Fruit fly (Drosophila melanogaster) whole organism, embryonic: ENCODE measurements around the gene CG33111.

Experiments used
- Adf1 ChIP-seq: fragments of 200-800 bp; sonication (Bioruptor generic); IDR thresholded peaks from 2 replicates; pipeline ENCODE4 v1.3.6; 2022; ENCODE audit warnings: missing biosample characterization, missing genetic modification characterization
- CG10431 ChIP-seq: fragments of 200-800 bp; sonication (Bioruptor generic); optimal IDR thresholded peaks from 3 replicates; lab custom pipeline; 2018; ENCODE audit warnings: missing biosample characterization, mild to moderate bottlenecking, missing genetic modification characterization
- CG11723 ChIP-seq: fragments of 200-800 bp; sonication (Bioruptor generic); optimal IDR thresholded peaks from 2 replicates; lab custom pipeline; 2017; ENCODE audit warnings: missing biosample characterization, mild to moderate bottlenecking, missing genetic modification characterization
- CG12942 ChIP-seq: fragments of 200-800 bp; sonication (Bioruptor generic); optimal IDR thresholded peaks from 3 replicates; lab custom pipeline; 2016; ENCODE audit warnings: missing biosample characterization, missing genetic modification characterization
- CG1602 ChIP-seq: fragments of 200-800 bp; sonication (Bioruptor generic); optimal IDR thresholded peaks from 3 replicates; lab custom pipeline; 2016; ENCODE audit warnings: missing biosample characterization, missing genetic modification characterization
- CG17328 ChIP-seq: fragments of 200-800 bp; sonication (Bioruptor generic); IDR thresholded peaks from 2 replicates; pipeline ENCODE4 v1.3.6; 2022; ENCODE audit warnings: missing biosample characterization, missing genetic modification characterization
- CG30020 ChIP-seq: fragments of 200-800 bp; optimal IDR thresholded peaks from 2 replicates; lab custom pipeline; 2019; ENCODE audit warnings: missing biosample characterization, mild to moderate bottlenecking, missing genetic modification characterization, moderate library complexity
- CG30431 ChIP-seq: fragments of 200-800 bp; sonication (Bioruptor generic); optimal IDR thresholded peaks from 2 replicates; lab custom pipeline; 2017; ENCODE audit warnings: missing biosample characterization, missing genetic modification characterization
- CG31224 ChIP-seq: fragments of 200-800 bp; sonication (Bioruptor generic); IDR thresholded peaks from 2 replicates; pipeline ENCODE4 v1.3.6; 2022; ENCODE audit warnings: missing biosample characterization, missing genetic modification characterization
- CG31365 ChIP-seq: fragments of 200-800 bp; sonication (Bioruptor generic); optimal IDR thresholded peaks from 2 replicates; lab custom pipeline; 2018; ENCODE audit warnings: missing biosample characterization, mild to moderate bottlenecking, missing genetic modification characterization
- CG4360 ChIP-seq: fragments of 200-800 bp; sonication (Bioruptor generic); IDR thresholded peaks from 2 replicates; pipeline ENCODE4 v1.3.6; 2022; ENCODE audit warnings: missing biosample characterization, missing genetic modification characterization
- CG7271 ChIP-seq: fragments of 200-800 bp; sonication (Bioruptor generic); optimal IDR thresholded peaks from 2 replicates; lab custom pipeline; 2018; ENCODE audit warnings: missing biosample characterization, mild to moderate bottlenecking, missing genetic modification characterization, moderate library complexity
- CG7786 ChIP-seq: fragments of 200-800 bp; sonication (Bioruptor generic); optimal IDR thresholded peaks from 2 replicates; lab custom pipeline; 2016; ENCODE audit warnings: missing biosample characterization, missing genetic modification characterization
- CG8281 ChIP-seq: fragments of 200-800 bp; sonication (Bioruptor generic); optimal IDR thresholded peaks from 2 replicates; lab custom pipeline; 2018; ENCODE audit warnings: missing biosample characterization, mild to moderate bottlenecking, missing genetic modification characterization, moderate library complexity
- CG8944 ChIP-seq: fragments of 200-800 bp; sonication (Bioruptor generic); optimal IDR thresholded peaks from 3 replicates; lab custom pipeline; 2016; ENCODE audit warnings: missing biosample characterization, missing genetic modification characterization
- CG9727 ChIP-seq: fragments of 200-800 bp; sonication (Bioruptor generic); optimal IDR thresholded peaks from 3 replicates; lab custom pipeline; 2017; ENCODE audit warnings: missing biosample characterization, mild to moderate bottlenecking, missing genetic modification characterization
- CG9817 ChIP-seq: fragments of 200-800 bp; sonication (Bioruptor generic); optimal IDR thresholded peaks from 2 replicates; lab custom pipeline; 2018; ENCODE audit warnings: missing biosample characterization, mild to moderate bottlenecking, missing genetic modification characterization, moderate library complexity
- Camta ChIP-seq: fragments of 200-800 bp; sonication (Bioruptor generic); optimal IDR thresholded peaks from 2 replicates; lab custom pipeline; 2016; ENCODE audit warnings: missing biosample characterization, missing genetic modification characterization
- ERR ChIP-seq: fragments of 200-800 bp; sonication (Bioruptor generic); optimal IDR thresholded peaks from 2 replicates; lab custom pipeline; 2016; ENCODE audit warnings: missing biosample characterization, missing genetic modification characterization
- Hmr ChIP-seq: fragments of 200-800 bp; sonication (Bioruptor generic); optimal IDR thresholded peaks from 3 replicates; lab custom pipeline; 2017; ENCODE audit warnings: mild to moderate bottlenecking, missing biosample characterization, missing genetic modification reagents, missing genetic modification characterization
- Hmx ChIP-seq: fragments of 200-800 bp; sonication (Bioruptor generic); optimal IDR thresholded peaks from 2 replicates; lab custom pipeline; 2016; ENCODE audit warnings: missing biosample characterization, missing genetic modification characterization
- Hr3 ChIP-seq: fragments of 200-800 bp; sonication (Bioruptor generic); optimal IDR thresholded peaks from 3 replicates; lab custom pipeline; 2016; ENCODE audit warnings: missing biosample characterization, missing genetic modification characterization
- Kr ChIP-seq: fragments of 200-800 bp; sonication (Bioruptor generic); optimal IDR thresholded peaks from 2 replicates; lab custom pipeline; 2017; ENCODE audit warnings: missing biosample characterization, mild to moderate bottlenecking, missing genetic modification characterization
- MESR4 ChIP-seq: fragments of 200-800 bp; sonication (Bioruptor generic); optimal IDR thresholded peaks from 2 replicates; lab custom pipeline; 2018; ENCODE audit warnings: missing biosample characterization, mild to moderate bottlenecking, missing genetic modification characterization, moderate library complexity
- Mad ChIP-seq: fragments of 200-800 bp; sonication (Bioruptor generic); optimal IDR thresholded peaks from 2 replicates; lab custom pipeline; 2016; ENCODE audit warnings: missing biosample characterization, missing genetic modification characterization
- Nf-YC ChIP-seq: fragments of 200-800 bp; optimal IDR thresholded peaks from 3 replicates; lab custom pipeline; 2019; ENCODE audit warnings: missing biosample characterization, mild to moderate bottlenecking, missing genetic modification characterization, moderate library complexity
- Oli ChIP-seq: fragments of 200-800 bp; sonication (Bioruptor generic); optimal IDR thresholded peaks from 2 replicates; lab custom pipeline; 2018; ENCODE audit warnings: missing biosample characterization, mild to moderate bottlenecking, missing genetic modification characterization, moderate library complexity
- Ptx1 ChIP-seq: fragments of 200-800 bp; sonication (Bioruptor generic); IDR thresholded peaks from 2 replicates; pipeline ENCODE4 v1.3.6; 2022; ENCODE audit warnings: missing biosample characterization, missing genetic modification characterization
- abd-A ChIP-seq: fragments of 200-800 bp; sonication (Bioruptor generic); optimal IDR thresholded peaks from 3 replicates; lab custom pipeline; 2019; ENCODE audit warnings: missing biosample characterization, mild to moderate bottlenecking, missing genetic modification characterization, moderate library complexity
- bab2 ChIP-seq: fragments of 200-800 bp; sonication (Bioruptor generic); optimal IDR thresholded peaks from 2 replicates; lab custom pipeline; 2016; ENCODE audit warnings: missing biosample characterization, missing genetic modification characterization
- dmrt11E ChIP-seq: fragments of 200-800 bp; sonication (Bioruptor generic); optimal IDR thresholded peaks from 3 replicates; lab custom pipeline; 2018; ENCODE audit warnings: missing biosample characterization, mild to moderate bottlenecking, missing genetic modification characterization, moderate library complexity
- eve ChIP-seq, 2 experiments: fragments of >200 bp; optimal IDR thresholded peaks; 2 replicates each; lab custom pipeline; 2017; ENCODE audit warnings: missing biosample characterization in 2 of 2, missing genetic modification characterization in 2 of 2
- fru ChIP-seq: fragments of >200 bp; optimal IDR thresholded peaks from 2 replicates; lab custom pipeline; 2017
- ham ChIP-seq: fragments of 200-800 bp; sonication (Bioruptor generic); IDR thresholded peaks from 2 replicates; pipeline ENCODE4 v1.3.6; 2022; ENCODE audit warnings: missing biosample characterization, missing genetic modification characterization
- hb ChIP-seq: fragments of 200-800 bp; sonication (Bioruptor generic); IDR thresholded peaks from 3 replicates; pipeline ENCODE4 v1.3.6; 2022; ENCODE audit warnings: missing biosample characterization, missing genetic modification characterization; ENCODE audit not compliant: partially characterized antibody
- her ChIP-seq: fragments of 200-800 bp; sonication (Bioruptor generic); optimal IDR thresholded peaks from 2 replicates; lab custom pipeline; 2016; ENCODE audit warnings: missing biosample characterization, missing genetic modification characterization
- insv ChIP-seq, 2 experiments: fragments of 200-800 bp; sonication (Bioruptor generic); optimal IDR thresholded peaks; 3 replicates each; lab custom pipeline; 2016 to 2018; ENCODE audit warnings: missing biosample characterization in 2 of 2, missing genetic modification characterization in 2 of 2
- jing ChIP-seq: fragments of 200-800 bp; sonication (Bioruptor generic); optimal IDR thresholded peaks from 2 replicates; lab custom pipeline; 2018; ENCODE audit warnings: missing biosample characterization, mild to moderate bottlenecking, missing genetic modification characterization
- kah ChIP-seq: fragments of 200-800 bp; sonication (Bioruptor generic); optimal IDR thresholded peaks from 2 replicates; lab custom pipeline; 2018; ENCODE audit warnings: missing biosample characterization, mild to moderate bottlenecking, missing genetic modification characterization
- lola ChIP-seq, 3 experiments: fragments of >200 bp in 2 of 3; fragments of 200-800 bp in 1 of 3; sonication (Bioruptor generic) in 1 of 3; optimal IDR thresholded peaks; 2 replicates each; lab custom pipeline; 2017 to 2019; ENCODE audit warnings: missing biosample characterization in 3 of 3, missing genetic modification characterization in 3 of 3, mild to moderate bottlenecking in 1 of 3, moderate library complexity in 1 of 3
- maf-S ChIP-seq: fragments of 200-800 bp; sonication (Bioruptor generic); optimal IDR thresholded peaks from 2 replicates; lab custom pipeline; 2016; ENCODE audit warnings: missing biosample characterization, missing genetic modification characterization
- nom ChIP-seq: fragments of 200-800 bp; sonication (Bioruptor generic); optimal IDR thresholded peaks from 2 replicates; lab custom pipeline; 2017; ENCODE audit warnings: missing biosample characterization, missing genetic modification characterization, mild to moderate bottlenecking, moderate library complexity, missing genetic modification reagents
- pb ChIP-seq: fragments of 200-800 bp; sonication (Bioruptor generic); optimal IDR thresholded peaks from 3 replicates; lab custom pipeline; 2016; ENCODE audit warnings: missing biosample characterization, missing genetic modification characterization
- ranshi ChIP-seq: fragments of 200-800 bp; sonication (Bioruptor generic); IDR thresholded peaks from 2 replicates; pipeline ENCODE4 v1.3.6; 2022; ENCODE audit warnings: missing biosample characterization, missing genetic modification characterization
- sima ChIP-seq: fragments of 200-800 bp; sonication (Bioruptor generic); optimal IDR thresholded peaks from 2 replicates; lab custom pipeline; 2016; ENCODE audit warnings: missing biosample characterization, missing genetic modification characterization
- sisA ChIP-seq: fragments of 200-800 bp; sonication (Bioruptor generic); IDR thresholded peaks from 2 replicates; pipeline ENCODE4 v1.3.6; 2022; ENCODE audit warnings: missing biosample characterization, missing genetic modification characterization
- sqz ChIP-seq: fragments of 200-800 bp; sonication (Bioruptor generic); optimal IDR thresholded peaks from 3 replicates; lab custom pipeline; 2018; ENCODE audit warnings: missing biosample characterization, mild to moderate bottlenecking, missing genetic modification characterization
- trem ChIP-seq: fragments of 200-800 bp; optimal IDR thresholded peaks from 3 replicates; lab custom pipeline; 2019; ENCODE audit warnings: missing biosample characterization, mild to moderate bottlenecking, missing genetic modification characterization, moderate library complexity
- ttk ChIP-seq: fragments of 200-800 bp; sonication (Bioruptor generic); IDR thresholded peaks from 2 replicates; pipeline ENCODE4 v2.1.2; 2022; ENCODE audit warnings: missing biosample characterization, missing genetic modification characterization
- unc-4 ChIP-seq: fragments of 200-800 bp; sonication (Bioruptor generic); IDR thresholded peaks from 2 replicates; pipeline ENCODE4 v1.3.6; 2022; ENCODE audit warnings: missing biosample characterization, missing genetic modification characterization; ENCODE audit not compliant: partially characterized antibody
- vnd ChIP-seq: fragments of 200-800 bp; sonication (Bioruptor generic); IDR thresholded peaks from 3 replicates; pipeline ENCODE4 v1.3.6; 2022; ENCODE audit warnings: missing biosample characterization, missing genetic modification characterization; ENCODE audit not compliant: partially characterized antibody

The CG33111 gene

dm6 chr3R:23817566-23818202 is 1.4 kb downstream of the CG33111 start (continued):
- TF ChIP-seq Hr3 (GFP tag; lab: Kevin White, UChicago) = no peak
- TF ChIP-seq CG7271 = no peak
- no peak for TF ChIP-seq CG30020
- no peak for TF ChIP-seq Hmr (GFP tag; lab: Kevin White, UChicago)
- TF ChIP-seq her (GFP tag; lab: Kevin White, UChicago) = no peak
- no peak for TF ChIP-seq fru (lab: Kevin White, UChicago)
- TF ChIP-seq eve (GFP tag; optimal IDR thresholded peaks at IDR 0.05; lab: Kevin White, UChicago) = no peak
- no peak for TF ChIP-seq CG30431
- TF ChIP-seq CG8944 (GFP tag; lab: Kevin White, UChicago) = no peak
- no peak for TF ChIP-seq Nf-YC (tag; lab: Kevin White, UChicago)
- TF ChIP-seq hb (GFP tag; lab: Robert Waterston, UW) = no peak
- TF ChIP-seq sima (GFP tag; lab: Kevin White, UChicago) = no peak
- no peak for TF ChIP-seq CG12942 (GFP tag; lab: Kevin White, UChicago)
- TF ChIP-seq CG11723 = no peak
- TF ChIP-seq ttk (GFP tag; lab: Robert Waterston, UW) = no peak
- TF ChIP-seq CG9727 = no peak
- no peak for TF ChIP-seq CG8281 (tag; lab: Kevin White, UChicago)
- 0 out of 2 replicates have a peak, but pooled peaks have one; percentile 20 for TF ChIP-seq Ptx1 (GFP tag; lab: Robert Waterston, UW)
- no peak for TF ChIP-seq CG4360 (GFP tag; lab: Robert Waterston, UW)
- TF ChIP-seq CG1602 (GFP tag; lab: Kevin White, UChicago) = no peak
- TF ChIP-seq CG9817 (tag; lab: Kevin White, UChicago) = no peak
- TF ChIP-seq CG31365 (tag; lab: Kevin White, UChicago) = peak; percentile 25
- no peak; the same call in 1 of the 2 replicates for TF ChIP-seq sisA (GFP tag; lab: Robert Waterston, UW)
- TF ChIP-seq CG31224 (GFP tag; lab: Robert Waterston, UW) = no peak
- no peak for TF ChIP-seq abd-A (tag; lab: Kevin White, UChicago)
- TF ChIP-seq CG10431 (GFP tag; lab: Kevin White, UChicago) = no peak
- no peak for TF ChIP-seq ham (GFP tag; lab: Robert Waterston, UW)
- TF ChIP-seq trem (tag; lab: Kevin White, UChicago) = no peak
- no peak for TF ChIP-seq CG7786 (GFP tag; lab: Kevin White, UChicago)
- no peak for TF ChIP-seq sqz (GFP tag; lab: Kevin White, UChicago)
- TF ChIP-seq CG17328 (GFP tag; lab: Robert Waterston, UW) = peak; percentile 34; the same call in 1 of the 2 replicates
- peak; percentile 2 for TF ChIP-seq bab2
- TF ChIP-seq pb (GFP tag; lab: Kevin White, UChicago) = no peak
- TF ChIP-seq MESR4 (GFP tag; lab: Kevin White, UChicago) = no peak
- TF ChIP-seq lola (GFP tag; optimal IDR thresholded peaks at IDR 0.05; lab: Kevin White, UChicago) = no peak
- TF ChIP-seq Oli (tag; lab: Kevin White, UChicago) = peak; percentile 37
- no peak for TF ChIP-seq maf-S (GFP tag; lab: Kevin White, UChicago)
- TF ChIP-seq Kr (GFP tag; lab: Kevin White, UChicago) = no peak
- TF ChIP-seq dmrt11E (tag; lab: Kevin White, UChicago) = no peak
- TF ChIP-seq ERR (GFP tag; lab: Kevin White, UChicago) = no peak
- TF ChIP-seq Hmx (GFP tag; lab: Kevin White, UChicago) = no peak
- TF ChIP-seq jing (GFP tag; lab: Kevin White, UChicago) = no peak
- TF ChIP-seq Camta (GFP tag; lab: Kevin White, UChicago) = no peak
- no peak for TF ChIP-seq nom (GFP tag; lab: Kevin White, UChicago)
- TF ChIP-seq Adf1 (GFP tag; lab: Robert Waterston, UW) = no peak
- no peak for TF ChIP-seq Mad (GFP tag; lab: Kevin White, UChicago)
- TF ChIP-seq insv (GFP tag; optimal IDR thresholded peaks at IDR 0.05; lab: Kevin White, UChicago) = peak in 1 of 2 experiments; percentile 66
- no peak for TF ChIP-seq kah (GFP tag; lab: Kevin White, UChicago)
- TF ChIP-seq unc-4 = no peak
- no peak; the same call in 1 of the 2 replicates for TF ChIP-seq ranshi (GFP tag; lab: Robert Waterston, UW)
- TF ChIP-seq vnd = no peak
